Worm (Caenorhabditis elegans): ENCODE data around the gene chat-1.

DNA sequence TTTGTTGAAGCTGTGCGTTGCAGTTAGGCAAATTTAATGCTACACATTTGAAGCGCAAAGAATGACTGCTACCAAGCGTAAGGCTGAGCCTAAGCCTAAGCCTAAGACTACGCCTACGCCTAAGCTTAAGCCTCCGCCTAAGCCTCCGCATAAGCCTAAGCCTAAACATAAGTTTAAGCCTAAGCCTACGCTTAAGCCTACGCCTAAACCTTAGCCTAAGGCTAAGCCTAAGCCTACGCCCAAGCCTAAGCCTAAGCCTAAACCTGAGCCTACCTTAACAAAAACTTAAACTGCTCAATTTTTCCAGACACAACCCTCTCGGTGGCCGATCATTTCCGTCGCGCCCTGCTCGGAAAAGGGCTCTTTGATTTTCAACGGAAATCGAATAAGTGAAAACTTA lies 12.2 kb downstream of the chat-1 start:
- TF ChIP-seq W03F9.2 (tag; optimal IDR thresholded peaks at IDR 0.05): no peak
- no peak for TF ChIP-seq dao-5 (tag; optimal IDR thresholded peaks at IDR 0.05)
- TF ChIP-seq him-1 (tag; optimal IDR thresholded peaks at IDR 0.05): no peak
